Fruit fly (Drosophila melanogaster): ENCODE measurements around the gene sav.

Gene sav

dm6 chr3R:23028506-23028905 lies 32.6 kb downstream of the sav start (continued):
- TF ChIP-seq CG7928 (GFP tag; optimal IDR thresholded peaks at IDR 0.05) (peak; percentile 24), onecut (GFP tag; IDR thresholded peaks at IDR 0.05) (no peak), CG8924 (tag; optimal IDR thresholded peaks at IDR 0.05) (peak; percentile 8), CG6689 (GFP tag; IDR thresholded peaks at IDR 0.05) (peak; percentile 58), Antp (GFP tag; optimal IDR thresholded peaks at IDR 0.05) (peak; percentile 67), Atf6 (GFP tag; IDR thresholded peaks at IDR 0.05) (peak; percentile 69), CG7987 (GFP tag; optimal IDR thresholded peaks at IDR 0.05) (no peak), CG9932 (GFP tag; IDR thresholded peaks at IDR 0.05) (peak; percentile 90), hbn (GFP tag; IDR thresholded peaks at IDR 0.05; ENCODE audit: partially characterized antibody) (no peak), nerfin-2 (GFP tag; IDR thresholded peaks at IDR 0.05; ENCODE audit: partially characterized antibody) (no peak), Doc3 (GFP tag; IDR thresholded peaks at IDR 0.05; ENCODE audit: partially characterized antibody) (no peak), CG12155 (GFP tag; optimal IDR thresholded peaks at IDR 0.05) (peak; percentile 62), TFAM (GFP tag; optimal IDR thresholded peaks at IDR 0.05) (no peak), kni (GFP tag; optimal IDR thresholded peaks at IDR 0.05) (no peak), her (GFP tag; optimal IDR thresholded peaks at IDR 0.05) (peak; percentile 24), CG9727 (GFP tag; optimal IDR thresholded peaks at IDR 0.05) (peak; percentile 38), dysf (GFP tag; IDR thresholded peaks at IDR 0.05) (peak; percentile 79; the same call in 2 of the 3 replicates), CG31224 (GFP tag; IDR thresholded peaks at IDR 0.05) (peak; percentile 77), CG12744 (GFP tag; optimal IDR thresholded peaks at IDR 0.05) (peak; percentile 49), peb (GFP tag; IDR thresholded peaks at IDR 0.05) (no peak), seq (GFP tag; IDR thresholded peaks at IDR 0.05) (peak; percentile 16; the same call in 1 of the 2 replicates), CG12299 (tag; optimal IDR thresholded peaks at IDR 0.05) (no peak), bcd (GFP tag; optimal IDR thresholded peaks at IDR 0.05) (peak; percentile 63), CG10543 (GFP tag; optimal IDR thresholded peaks at IDR 0.05) (peak; percentile 53), al (GFP tag; IDR thresholded peaks at IDR 0.05) (peak; percentile 84), CG12659 (GFP tag; optimal IDR thresholded peaks at IDR 0.05) (peak; percentile 7), ttk (GFP tag; IDR thresholded peaks at IDR 0.05) (0 out of 2 replicates have a peak, but pooled peaks have one; percentile 28), CG7839 (tag; optimal IDR thresholded peaks at IDR 0.05) (peak; percentile 64), CG13624 (GFP tag; optimal IDR thresholded peaks at IDR 0.05) (peak; percentile 70), CG15696 (tag; optimal IDR thresholded peaks at IDR 0.05) (no peak), crol (GFP tag; IDR thresholded peaks at IDR 0.05) (no peak), ab (GFP tag; optimal IDR thresholded peaks at IDR 0.05) (no peak), E2f1 (GFP tag; IDR thresholded peaks at IDR 0.05) (peak; percentile 54; the same call in 1 of the 2 replicates), caup (GFP tag; optimal IDR thresholded peaks at IDR 0.05; ENCODE audit: severe bottlenecking) (peak; percentile 40), CG3838 (GFP tag; optimal IDR thresholded peaks at IDR 0.05) (no peak), CG1602 (GFP tag; optimal IDR thresholded peaks at IDR 0.05) (peak; percentile 2), CG2199 (GFP tag; IDR thresholded peaks at IDR 0.05) (no peak), dmrt11E (tag; optimal IDR thresholded peaks at IDR 0.05) (peak; percentile 4), Ets97D (GFP tag; optimal IDR thresholded peaks at IDR 0.05) (no peak), twi (tag; optimal IDR thresholded peaks at IDR 0.05) (no peak), CG17328 (GFP tag; IDR thresholded peaks at IDR 0.05) (0 out of 2 replicates have a peak, but pooled peaks have one; percentile 39), CG10431 (GFP tag; optimal IDR thresholded peaks at IDR 0.05) (no peak), CG17361 (GFP tag; IDR thresholded peaks at IDR 0.05) (0 out of 3 replicates have a peak, but pooled peaks have one; percentile 40), pnt (GFP tag; optimal IDR thresholded peaks at IDR 0.05) (no peak), HLH54F (GFP tag; optimal IDR thresholded peaks at IDR 0.05) (peak; percentile 56), Ada2b (GFP tag; IDR thresholded peaks at IDR 0.05) (peak; percentile 78), MBD-R2 (GFP tag; IDR thresholded peaks at IDR 0.05) (peak; percentile 33; the same call in 1 of the 2 replicates), esg (GFP tag; conservative IDR thresholded peaks at IDR 0.05) (peak; percentile 62), CG3065 (GFP tag; optimal IDR thresholded peaks at IDR 0.05) (no peak), pho (GFP tag; optimal IDR thresholded peaks at IDR 0.05) (peak; percentile 77), Lim3 (GFP tag; IDR thresholded peaks at IDR 0.05) (no peak), CG8944 (GFP tag; optimal IDR thresholded peaks at IDR 0.05) (peak; percentile 45)
